Fruit fly (Drosophila melanogaster): Measurements from ENCODE around the gene CG8500.

DNA sequence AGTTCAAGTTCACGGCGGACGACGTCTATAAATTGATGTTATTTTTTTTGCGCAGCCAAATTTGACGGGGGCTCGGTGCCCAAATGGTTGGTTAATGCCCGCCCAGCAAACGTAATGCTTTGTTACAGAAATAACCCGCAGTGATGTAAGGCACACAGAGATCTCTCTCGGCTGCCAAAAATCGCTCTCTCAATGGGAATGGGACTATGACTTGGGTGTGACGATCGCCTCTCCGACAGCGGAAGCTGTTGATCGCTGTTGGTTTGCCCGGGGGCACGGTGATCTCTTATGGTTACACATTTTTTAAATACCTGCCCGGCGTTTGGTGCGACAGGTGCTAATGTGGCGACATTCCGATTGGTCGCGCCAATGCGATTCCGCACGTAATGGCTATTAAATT lies 14.3 kb upstream of the CG8500 start:
- TF ChIP-seq Lpt (GFP tag; optimal IDR thresholded peaks at IDR 0.05) = no peak
- TF ChIP-seq psq (GFP tag; optimal IDR thresholded peaks at IDR 0.05) = no peak
- no peak for TF ChIP-seq Taf1 (GFP tag; IDR thresholded peaks at IDR 0.05)
- no peak for TF ChIP-seq Opbp (GFP tag; IDR thresholded peaks at IDR 0.05; ENCODE audit: partially characterized antibody)
- TF ChIP-seq CG8478 (optimal IDR thresholded peaks at IDR 0.05) = no peak
- no peak for TF ChIP-seq gcm2 (GFP tag; optimal IDR thresholded peaks at IDR 0.05)
- TF ChIP-seq MESR4 (GFP tag; optimal IDR thresholded peaks at IDR 0.05) = no peak
- TF ChIP-seq jing (GFP tag; optimal IDR thresholded peaks at IDR 0.05) = no peak
- TF ChIP-seq CG6654 (GFP tag; optimal IDR thresholded peaks at IDR 0.05) = no peak
- TF ChIP-seq Sry-δ (GFP tag; optimal IDR thresholded peaks at IDR 0.05) = no peak
- no peak for TF ChIP-seq CG9437 (GFP tag; optimal IDR thresholded peaks at IDR 0.05)
- no peak for TF ChIP-seq scrt (GFP tag; optimal IDR thresholded peaks at IDR 0.05)

All from whole organism, embryonic.